Fruit fly (Drosophila melanogaster): ENCODE results near the gene alpha-Est4.

Gene alpha-Est4

dm6 chr3R:7500513-7500912, 37.9 kb downstream of the alpha-Est4 start (continued):
- TF ChIP-seq CG34224 (GFP tag; IDR thresholded peaks at IDR 0.05; ENCODE audit: partially characterized antibody) (no peak), CG18476 (GFP tag; optimal IDR thresholded peaks at IDR 0.05) (no peak), Pdp1 (GFP tag; optimal IDR thresholded peaks at IDR 0.05) (peak in 1 of 2 experiments; percentile 9), vfl (GFP tag; optimal IDR thresholded peaks at IDR 0.05) (no peak), zen2 (GFP tag; IDR thresholded peaks at IDR 0.05; ENCODE audit: partially characterized antibody) (no peak), tx (GFP tag; optimal IDR thresholded peaks at IDR 0.05) (peak; percentile 15), sr (GFP tag; IDR thresholded peaks at IDR 0.05) (no peak), klu (GFP tag; IDR thresholded peaks at IDR 0.05) (no peak), CG10565 (GFP tag; optimal IDR thresholded peaks at IDR 0.05) (no peak), CG2129 (GFP tag; IDR thresholded peaks at IDR 0.05; ENCODE audit: partially characterized antibody) (no peak), CG4707 (GFP tag; optimal IDR thresholded peaks at IDR 0.05) (no peak), fd64A (GFP tag; optimal IDR thresholded peaks at IDR 0.05) (no peak), Scr (GFP tag; IDR thresholded peaks at IDR 0.05; ENCODE audit: partially characterized antibody) (no peak), Aef1 (GFP tag; IDR thresholded peaks at IDR 0.05) (no peak), ATbp (GFP tag; optimal IDR thresholded peaks at IDR 0.05) (no peak), grau (tag; optimal IDR thresholded peaks at IDR 0.05) (peak; percentile 44), ash1 (GFP tag; optimal IDR thresholded peaks at IDR 0.05) (no peak), wor (GFP tag; IDR thresholded peaks at IDR 0.05) (no peak), luna (GFP tag; optimal IDR thresholded peaks at IDR 0.05) (no peak), CG7556 (GFP tag; optimal IDR thresholded peaks at IDR 0.05) (no peak), pum (GFP tag; optimal IDR thresholded peaks at IDR 0.05) (no peak), ato (GFP tag; IDR thresholded peaks at IDR 0.05; ENCODE audit: partially characterized antibody) (no peak), gt (GFP tag; IDR thresholded peaks at IDR 0.05) (no peak), CG11723 (GFP tag; optimal IDR thresholded peaks at IDR 0.05) (no peak), chinmo (GFP tag; IDR thresholded peaks at IDR 0.05; ENCODE audit: partially characterized antibody) (no peak), fd96Cb (tag; optimal IDR thresholded peaks at IDR 0.05) (no peak), CG11247 (GFP tag; IDR thresholded peaks at IDR 0.05) (peak; percentile 17; the same call in 1 of the 2 replicates), bowl (GFP tag; IDR thresholded peaks at IDR 0.05) (no peak), tll (GFP tag; optimal IDR thresholded peaks at IDR 0.05) (no peak), CG14965 (GFP tag; optimal IDR thresholded peaks at IDR 0.05; ENCODE audit: borderline replicate concordance) (no peak), CG4360 (GFP tag; IDR thresholded peaks at IDR 0.05) (no peak), CG4854 (GFP tag; optimal IDR thresholded peaks at IDR 0.05) (no peak), CG30403 (GFP tag; optimal IDR thresholded peaks at IDR 0.05) (peak; percentile 4), h (optimal IDR thresholded peaks at IDR 0.05) (no peak), CG10274 (GFP tag; optimal IDR thresholded peaks at IDR 0.05) (no peak), pb (GFP tag; optimal IDR thresholded peaks at IDR 0.05) (no peak), sisA (GFP tag; IDR thresholded peaks at IDR 0.05) (no peak), gem (tag; optimal IDR thresholded peaks at IDR 0.05) (peak; percentile 47), insv (GFP tag; optimal IDR thresholded peaks at IDR 0.05) (no peak), CG7745 (tag; optimal IDR thresholded peaks at IDR 0.05) (no peak), Doc2 (GFP tag; IDR thresholded peaks at IDR 0.05) (no peak), NFAT (GFP tag; IDR thresholded peaks at IDR 0.05) (no peak), zf30C (GFP tag; optimal IDR thresholded peaks at IDR 0.05) (no peak), ap (GFP tag; IDR thresholded peaks at IDR 0.05) (0 out of 2 replicates have a peak, but pooled peaks have one; percentile 25), H15 (GFP tag; IDR thresholded peaks at IDR 0.05) (peak; percentile 25; the same call in 1 of the 3 replicates), CG1647 (GFP tag; optimal IDR thresholded peaks at IDR 0.05) (no peak), ERR (GFP tag; optimal IDR thresholded peaks at IDR 0.05) (no peak), CrebB (tag; optimal IDR thresholded peaks at IDR 0.05) (no peak), jumu (GFP tag; optimal IDR thresholded peaks at IDR 0.05) (no peak), E2f1 (GFP tag; IDR thresholded peaks at IDR 0.05) (no peak), B-H1 (GFP tag; IDR thresholded peaks at IDR 0.05) (no peak), CG12942 (GFP tag; optimal IDR thresholded peaks at IDR 0.05) (no peak)

Measured in whole organism, embryonic.